Worm (Caenorhabditis elegans): ENCODE measurements around the gene cyp-35A1.

DNA sequence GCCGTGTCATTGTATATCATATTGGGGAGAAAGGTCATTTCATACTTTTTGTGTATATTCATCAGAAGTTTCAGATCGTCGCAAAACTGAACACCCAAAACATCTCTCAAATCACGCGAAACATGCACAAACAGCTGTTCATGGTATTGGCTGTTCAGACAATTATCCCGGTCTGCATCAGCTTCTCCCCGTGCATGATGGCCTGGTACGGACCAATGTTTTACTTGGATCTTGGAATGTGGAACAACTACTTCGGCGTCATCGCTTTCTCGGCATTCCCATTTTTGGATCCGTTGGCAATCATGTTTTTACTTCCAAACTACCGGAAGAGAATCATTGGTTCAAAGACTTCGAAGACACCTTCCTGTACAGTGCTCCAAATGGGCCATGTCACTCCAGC lies 41.9 kb upstream of the cyp-35A1 start:
- TF ChIP-seq him-1 (tag; optimal IDR thresholded peaks at IDR 0.05) (no peak), W03F9.2 (tag; optimal IDR thresholded peaks at IDR 0.05) (no peak)

Measured in whole organism, L4/young adult.